Fruit fly (Drosophila melanogaster): ENCODE data around the gene Ipp.
A peak's percentile ranks its signal among the peaks of the same experiment; 100 is the strongest.

Ipp gene

DNA sequence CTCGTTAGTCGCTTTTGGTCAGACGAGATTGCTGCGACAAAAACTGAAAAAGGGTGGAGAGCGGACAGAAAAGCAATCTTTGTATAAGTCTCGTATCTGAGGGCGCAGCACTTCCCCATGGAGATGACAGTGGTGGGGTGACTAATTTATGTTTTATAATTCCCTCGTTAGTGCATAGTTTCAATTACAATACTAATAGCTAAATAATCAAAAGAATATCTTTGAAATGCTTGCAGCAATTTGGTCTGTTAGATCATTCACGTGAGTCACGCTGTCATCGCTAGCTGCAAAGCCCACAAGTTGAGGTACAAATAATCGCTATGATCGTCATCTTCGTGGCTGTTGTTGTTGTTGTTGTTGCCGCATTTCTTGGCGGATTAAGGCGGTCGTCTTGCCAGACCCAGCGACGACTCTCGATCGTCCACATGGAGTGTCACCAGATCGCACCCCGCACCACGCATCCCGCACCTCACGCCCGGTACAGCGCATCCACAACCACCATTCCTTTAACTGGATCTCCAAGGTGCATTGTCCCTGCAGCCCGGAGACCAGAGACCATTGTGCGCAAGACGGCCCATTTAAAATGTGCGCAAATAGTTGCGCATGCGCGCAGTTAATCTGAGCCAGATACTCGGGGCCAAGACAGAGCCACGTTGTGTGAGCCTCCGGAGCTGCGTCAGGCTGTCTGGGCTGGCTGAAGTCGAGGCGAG lies 36.6 kb upstream of the Ipp start (continued):
- peak; percentile 66 for TF ChIP-seq lbe (GFP tag; optimal IDR thresholded peaks at IDR 0.05)
- TF ChIP-seq CG15073 (GFP tag; optimal IDR thresholded peaks at IDR 0.05): no peak
- no peak for TF ChIP-seq CG3281 (GFP tag; optimal IDR thresholded peaks at IDR 0.05)
- peak; percentile 59 for TF ChIP-seq Scr (GFP tag; IDR thresholded peaks at IDR 0.05; ENCODE audit: partially characterized antibody)
- TF ChIP-seq bcd (GFP tag; optimal IDR thresholded peaks at IDR 0.05): no peak
- no peak for TF ChIP-seq HLHmδ (GFP tag; optimal IDR thresholded peaks at IDR 0.05)
- no peak for TF ChIP-seq Hr78 (GFP tag; optimal IDR thresholded peaks at IDR 0.05)
- peak; percentile 25 for TF ChIP-seq phol (tag; optimal IDR thresholded peaks at IDR 0.05)
- no peak for TF ChIP-seq disco-r (GFP tag; optimal IDR thresholded peaks at IDR 0.05)
- peak; percentile 51 for TF ChIP-seq CG2678 (tag; optimal IDR thresholded peaks at IDR 0.05)
- no peak for TF ChIP-seq gcm (GFP tag; optimal IDR thresholded peaks at IDR 0.05)
- no peak for TF ChIP-seq CG8290 (GFP tag; optimal IDR thresholded peaks at IDR 0.05)
- peak in 1 of 2 experiments; percentile 16 for TF ChIP-seq CG8290 (tag; optimal IDR thresholded peaks at IDR 0.05)
- TF ChIP-seq run (tag; optimal IDR thresholded peaks at IDR 0.05): no peak
- TF ChIP-seq CG14710 (tag; optimal IDR thresholded peaks at IDR 0.05): peak; percentile 47
- TF ChIP-seq Nf-YC (tag; optimal IDR thresholded peaks at IDR 0.05): no peak
- peak; percentile 32 for TF ChIP-seq CG6254 (GFP tag; optimal IDR thresholded peaks at IDR 0.05)
- TF ChIP-seq CG31441 (GFP tag; IDR thresholded peaks at IDR 0.05): peak; percentile 25; the same call in 1 of the 2 replicates
- TF ChIP-seq cas (GFP tag; IDR thresholded peaks at IDR 0.05): no peak
- TF ChIP-seq corto (GFP tag; optimal IDR thresholded peaks at IDR 0.05): peak; percentile 56
- TF ChIP-seq Fer2 (tag; optimal IDR thresholded peaks at IDR 0.05): no peak
- peak; percentile 44 for TF ChIP-seq row (GFP tag; IDR thresholded peaks at IDR 0.05)
- no peak for TF ChIP-seq CG18619 (GFP tag; optimal IDR thresholded peaks at IDR 0.05)
- TF ChIP-seq CG30431 (GFP tag; optimal IDR thresholded peaks at IDR 0.05): no peak
- TF ChIP-seq CG18599 (GFP tag; optimal IDR thresholded peaks at IDR 0.05): peak; percentile 30
- TF ChIP-seq CG15696 (tag; optimal IDR thresholded peaks at IDR 0.05): no peak
- no peak for TF ChIP-seq CG42726 (GFP tag; IDR thresholded peaks at IDR 0.05; ENCODE audit: partially characterized antibody)
- no peak for TF ChIP-seq MTF-1 (GFP tag; optimal IDR thresholded peaks at IDR 0.05; ENCODE audit: borderline replicate concordance)
- 0 out of 2 replicates have a peak, but pooled peaks have one; percentile 21 for TF ChIP-seq Ptx1 (GFP tag; IDR thresholded peaks at IDR 0.05)
- peak; percentile 62 for TF ChIP-seq tap (tag; optimal IDR thresholded peaks at IDR 0.05)
- TF ChIP-seq CG10366 (GFP tag; IDR thresholded peaks at IDR 0.05): peak; percentile 10; the same call in 1 of the 2 replicates
- TF ChIP-seq CG11456 (GFP tag; IDR thresholded peaks at IDR 0.05): 0 out of 3 replicates have a peak, but pooled peaks have one; percentile 21
- TF ChIP-seq crol (GFP tag; IDR thresholded peaks at IDR 0.05): no peak
- peak; percentile 37 for TF ChIP-seq dmrt99B (tag; optimal IDR thresholded peaks at IDR 0.05)
- TF ChIP-seq gcm2 (GFP tag; optimal IDR thresholded peaks at IDR 0.05): no peak
- TF ChIP-seq ase (GFP tag; IDR thresholded peaks at IDR 0.05): 0 out of 3 replicates have a peak, but pooled peaks have one; percentile 52
- TF ChIP-seq CG10979 (tag; optimal IDR thresholded peaks at IDR 0.05): peak; percentile 68
- peak; percentile 55; the same call in 1 of the 2 replicates for TF ChIP-seq sim (GFP tag; IDR thresholded peaks at IDR 0.05)
- TF ChIP-seq crc (GFP tag; optimal IDR thresholded peaks at IDR 0.05): no peak
- TF ChIP-seq CG32767 (GFP tag; IDR thresholded peaks at IDR 0.05): no peak
- TF ChIP-seq CG17385 (GFP tag; optimal IDR thresholded peaks at IDR 0.05): no peak
- TF ChIP-seq Xrp1 (GFP tag; IDR thresholded peaks at IDR 0.05): peak; percentile 75
- TF ChIP-seq CG11093 (GFP tag; IDR thresholded peaks at IDR 0.05): no peak
- TF ChIP-seq trem (tag; optimal IDR thresholded peaks at IDR 0.05): peak; percentile 22
- no peak for TF ChIP-seq MESR4 (GFP tag; optimal IDR thresholded peaks at IDR 0.05)
- no peak for TF ChIP-seq kni (GFP tag; optimal IDR thresholded peaks at IDR 0.05)
- no peak for TF ChIP-seq pros (GFP tag; optimal IDR thresholded peaks at IDR 0.05)
- no peak for TF ChIP-seq abd-A (tag; optimal IDR thresholded peaks at IDR 0.05)
